Worm (Caenorhabditis elegans): ENCODE results near the gene nbet-1.

DNA sequence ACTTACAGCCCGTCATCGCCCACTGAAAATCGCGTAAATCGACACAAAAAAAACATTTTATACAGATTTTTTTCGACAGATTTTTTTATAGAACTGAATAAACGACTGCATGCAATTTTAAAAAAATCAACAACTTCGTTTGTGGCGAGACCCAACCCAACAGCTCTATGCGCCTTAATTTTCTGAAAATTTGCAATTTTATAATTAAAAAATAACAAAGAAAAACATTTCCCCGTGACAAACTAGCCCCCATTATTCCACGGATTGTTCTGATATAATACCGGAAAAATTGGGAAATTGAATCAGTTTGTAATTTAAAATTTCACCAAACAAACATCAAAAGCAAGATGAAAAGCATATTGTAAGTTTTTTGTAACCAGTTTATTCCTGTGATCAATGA is 43.3 kb upstream of the nbet-1 start, which contains the start of gene ptp-5.1:
- TF ChIP-seq ztf-23 (GFP tag; IDR thresholded peaks at IDR 0.05) (no peak), cog-1 (tag; optimal IDR thresholded peaks at IDR 0.05) (no peak), tab-1 (GFP tag; IDR thresholded peaks at IDR 0.05) (no peak), ref-1 (GFP tag; conservative IDR thresholded peaks at IDR 0.05) (no peak), T22C8.4 (GFP tag; IDR thresholded peaks at IDR 0.05) (no peak), klf-2 (GFP tag; conservative IDR thresholded peaks at IDR 0.05) (no peak)
